Worm (Caenorhabditis elegans): ENCODE data around the gene F54F7.2.

DNA sequence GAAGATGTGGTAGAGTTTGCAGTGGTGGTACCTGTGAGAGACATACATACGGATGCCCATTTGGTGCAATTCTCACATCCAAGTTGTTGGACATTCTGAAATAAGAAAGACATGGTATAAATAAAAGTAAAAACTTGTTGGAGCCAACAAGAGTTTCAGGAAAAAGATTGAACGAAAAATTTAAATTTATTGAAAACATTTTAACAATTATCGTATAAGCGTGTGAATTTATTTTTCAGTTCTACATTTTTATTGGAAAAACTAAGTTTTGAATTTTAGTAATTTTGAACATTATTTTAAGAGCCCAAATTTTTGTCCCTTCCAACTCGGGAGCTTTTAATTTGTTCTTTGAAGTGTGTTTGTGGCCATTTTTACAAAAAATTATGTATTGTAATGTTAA, 11.4 kb downstream of the F54F7.2 start, which contains the start of gene F54F7.8:
- TF ChIP-seq ceh-30 (tag; optimal IDR thresholded peaks at IDR 0.05) (no peak), ama-1 (optimal IDR thresholded peaks at IDR 0.05) (no peak), pax-1 (tag; optimal IDR thresholded peaks at IDR 0.05) (no peak), pqm-1 (tag; optimal IDR thresholded peaks at IDR 0.05) (no peak), unc-3 (GFP tag; conservative IDR thresholded peaks at IDR 0.05) (no peak), unc-3 (tag; optimal IDR thresholded peaks at IDR 0.05) (no peak), K09A11.1 (tag; optimal IDR thresholded peaks at IDR 0.05; ENCODE audit: insufficient read depth) (no peak), ceh-18 (tag; optimal IDR thresholded peaks at IDR 0.05) (no peak)

All from whole organism, late embryonic.